Fruit fly (Drosophila melanogaster) whole organism, pupa: Measurements from ENCODE around the gene CG10013.

Source experiments
- CG15710 ChIP-seq: fragments of 200-800 bp; sonication (Bioruptor generic); optimal IDR thresholded peaks from 2 replicates; lab custom pipeline; 2018; ENCODE audit warnings: missing biosample characterization, mild to moderate bottlenecking, missing genetic modification characterization, moderate library complexity
- CG34367 ChIP-seq: fragments of 200-800 bp; sonication (Bioruptor generic); optimal IDR thresholded peaks from 2 replicates; lab custom pipeline; 2018; ENCODE audit warnings: missing biosample characterization, mild to moderate bottlenecking, missing genetic modification characterization
- CG4496 ChIP-seq: fragments of 200-800 bp; sonication (Bioruptor generic); IDR thresholded peaks from 3 replicates; pipeline ENCODE4 v1.3.6; 2022; ENCODE audit warnings: missing biosample characterization, missing genetic modification characterization
- EcR ChIP-seq: fragments of 200-800 bp; sonication (Bioruptor generic); optimal IDR thresholded peaks from 3 replicates; lab custom pipeline; 2019; ENCODE audit warnings: missing biosample characterization, missing genetic modification characterization, mild to moderate bottlenecking, moderate library complexity, missing genetic modification reagents

dm6 chr3R:12307569-12307968, 15.8 kb upstream of the CG10013 start:
- TF ChIP-seq EcR (GFP tag; lab: Kevin White, UChicago) (no peak), CG34367 (tag; lab: Kevin White, UChicago) (no peak), CG4496 (GFP tag; lab: Robert Waterston, UW) (no peak), CG15710 (tag; lab: Kevin White, UChicago) (no peak)
